Worm (Caenorhabditis elegans) whole organism, L4/young adult: ENCODE data around the gene T12B3.3.

Source experiments
- W03F9.2 ChIP-seq: fragments of 150-350 bp; optimal IDR thresholded peaks from 2 replicates; lab custom pipeline; 2014; ENCODE audit warnings: missing biosample characterization, missing genetic modification characterization
- dao-5 ChIP-seq: sonication (generic microtip); optimal IDR thresholded peaks from 2 replicates; lab custom pipeline; 2016; ENCODE audit warnings: missing genotype, missing genetic modification characterization, moderate library complexity, missing compliant biosample characterization
- him-1 ChIP-seq: sonication (generic microtip); optimal IDR thresholded peaks from 2 replicates; lab custom pipeline; 2016; ENCODE audit warnings: missing genotype, missing genetic modification reagents, missing genetic modification characterization, missing compliant biosample characterization

ce11 chrIV:7344020-7344419 lies 30.9 kb upstream of the T12B3.3 start:
- TF ChIP-seq W03F9.2: no peak
- no peak for TF ChIP-seq him-1 (tag; lab: Kevin White, UChicago)
- no peak for TF ChIP-seq dao-5 (tag; lab: Kevin White, UChicago)
